Worm (Caenorhabditis elegans) whole organism, young adult: Measurements from ENCODE around the gene parp-2.

Experiments
- B0019.2 ChIP-seq: fragments of 200-800 bp; sonication (Bioruptor generic); conservative IDR thresholded peaks from 2 replicates; pipeline ENCODE4 v1.3.6; 2022; ENCODE audit warnings: missing genetic modification reagents, missing genetic modification characterization, missing compliant biosample characterization
- C06A6.2 ChIP-seq: fragments of 200-800 bp; sonication (Bioruptor generic); conservative IDR thresholded peaks from 2 replicates; pipeline ENCODE4 v1.3.6; 2022; ENCODE audit warnings: missing genetic modification characterization, missing compliant biosample characterization
- F33H1.4 ChIP-seq: fragments of 200-800 bp; sonication (Bioruptor generic); IDR thresholded peaks from 2 replicates; pipeline ENCODE4 v1.3.6; 2022; ENCODE audit warnings: missing genetic modification reagents, missing genetic modification characterization, missing compliant biosample characterization
- F39B2.1 ChIP-seq: fragments of 200-800 bp; sonication (Bioruptor generic); IDR thresholded peaks from 2 replicates; pipeline ENCODE4 v1.3.6; 2022; ENCODE audit warnings: missing genetic modification reagents, missing genetic modification characterization, missing compliant biosample characterization
- F49E8.2 ChIP-seq: sonication (generic microtip); optimal IDR thresholded peaks from 3 replicates; lab custom pipeline; 2017; ENCODE audit warnings: missing genetic modification characterization, mild to moderate bottlenecking, missing compliant biosample characterization, antibody characterized with exemption, moderate library complexity; ENCODE audit not compliant: insufficient read depth
- K12H6.12 ChIP-seq: fragments of 200-800 bp; sonication (Bioruptor generic); optimal IDR thresholded peaks from 2 replicates; lab custom pipeline; 2018; ENCODE audit warnings: mild to moderate bottlenecking, missing genetic modification characterization, missing compliant biosample characterization
- T26A5.8 ChIP-seq: sonication (generic microtip); optimal IDR thresholded peaks from 2 replicates; lab custom pipeline; 2016; ENCODE audit warnings: missing genetic modification characterization, missing compliant biosample characterization
- Y67H2A.10 ChIP-seq: fragments of 200-800 bp; sonication (Bioruptor generic); conservative IDR thresholded peaks from 2 replicates; pipeline ENCODE4 v1.3.6; 2022; ENCODE audit warnings: missing genetic modification reagents, missing genetic modification characterization, missing compliant biosample characterization
- Y79H2A.3 ChIP-seq: fragments of 200-800 bp; sonication (Bioruptor generic); conservative IDR thresholded peaks from 2 replicates; pipeline ENCODE4 v1.3.6; 2022; ENCODE audit warnings: missing genetic modification reagents, missing genetic modification characterization, missing compliant biosample characterization
- akir-1 ChIP-seq: fragments of 200-800 bp; sonication (Bioruptor generic); optimal IDR thresholded peaks from 2 replicates; lab custom pipeline; 2018; ENCODE audit warnings: mild to moderate bottlenecking, missing genetic modification characterization, moderate library complexity, missing compliant biosample characterization
- aptf-2 ChIP-seq: fragments of 200-800 bp; sonication (Bioruptor generic); conservative IDR thresholded peaks from 2 replicates; pipeline ENCODE4 v1.3.6; 2022; ENCODE audit warnings: missing genetic modification reagents, missing genetic modification characterization, missing compliant biosample characterization
- attf-5 ChIP-seq: fragments of 200-800 bp; sonication (Bioruptor generic); optimal IDR thresholded peaks from 2 replicates; lab custom pipeline; 2018; ENCODE audit warnings: mild to moderate bottlenecking, missing genetic modification characterization, missing compliant biosample characterization
- attf-6 ChIP-seq: fragments of 200-800 bp; sonication (Bioruptor generic); IDR thresholded peaks from 2 replicates; pipeline ENCODE4 v1.3.6; 2022; ENCODE audit warnings: missing genetic modification reagents, missing genetic modification characterization, missing compliant biosample characterization
- bed-1 ChIP-seq: fragments of 200-800 bp; sonication (Bioruptor generic); IDR thresholded peaks from 2 replicates; pipeline ENCODE4 v1.3.6; 2022; ENCODE audit warnings: missing genetic modification reagents, missing genetic modification characterization, missing compliant biosample characterization
- bed-2 ChIP-seq: fragments of 200-800 bp; sonication (Bioruptor generic); IDR thresholded peaks from 2 replicates; pipeline ENCODE4 v1.3.6; 2022; ENCODE audit warnings: missing genetic modification reagents, missing genetic modification characterization, missing compliant biosample characterization
- cebp-1 ChIP-seq, 2 experiments: fragments of 200-800 bp in 1 of 2; sonication (Bioruptor generic) in 1 of 2; sonication (generic microtip) in 1 of 2; IDR thresholded peaks in 1 of 2; optimal IDR thresholded peaks in 1 of 2; 2 replicates each; pipeline versions ENCODE4 v1.3.6 to Lab custom; 2017 to 2022; ENCODE audit warnings: missing compliant biosample characterization in 2 of 2, missing genetic modification characterization in 2 of 2, mild to moderate bottlenecking in 1 of 2, missing genetic modification reagents in 1 of 2, moderate library complexity in 1 of 2
- cebp-2 ChIP-seq: fragments of 200-800 bp; sonication (Bioruptor generic); IDR thresholded peaks from 2 replicates; pipeline ENCODE4 v1.3.6; 2022; ENCODE audit warnings: missing genetic modification characterization, missing compliant biosample characterization
- ceh-40 ChIP-seq: fragments of 200-800 bp; sonication (Bioruptor generic); IDR thresholded peaks from 2 replicates; pipeline ENCODE4 v1.3.6; 2022; ENCODE audit warnings: missing genetic modification characterization, missing compliant biosample characterization
- dox-1 ChIP-seq: fragments of 200-800 bp; sonication (Bioruptor generic); IDR thresholded peaks from 2 replicates; pipeline ENCODE4 v1.3.6; 2022; ENCODE audit warnings: missing genetic modification reagents, missing genetic modification characterization, missing compliant biosample characterization
- dpl-1 ChIP-seq: fragments of 150-350 bp; optimal IDR thresholded peaks from 2 replicates; lab custom pipeline; 2014; ENCODE audit warnings: missing biosample characterization, missing genetic modification reagents, missing genetic modification characterization
- efl-1 ChIP-seq: fragments of 150-350 bp; optimal IDR thresholded peaks from 2 replicates; lab custom pipeline; 2014; ENCODE audit warnings: missing biosample characterization, missing genetic modification reagents, missing genetic modification characterization
- ekl-4 ChIP-seq: fragments of 200-800 bp; sonication (Bioruptor generic); IDR thresholded peaks from 2 replicates; pipeline ENCODE4 v1.3.6; 2022; ENCODE audit warnings: missing genetic modification reagents, missing genetic modification characterization, missing compliant biosample characterization
- ets-4 ChIP-seq: fragments of 200-800 bp; sonication (Bioruptor generic); optimal IDR thresholded peaks from 2 replicates; lab custom pipeline; 2018; ENCODE audit warnings: mild to moderate bottlenecking, missing genetic modification characterization, missing compliant biosample characterization
- fkh-3 ChIP-seq: sonication (generic microtip); optimal IDR thresholded peaks from 2 replicates; lab custom pipeline; 2016; ENCODE audit warnings: mild to moderate bottlenecking, missing genetic modification characterization, missing compliant biosample characterization
- him-1 ChIP-seq: sonication (generic microtip); optimal IDR thresholded peaks from 2 replicates; lab custom pipeline; 2016; ENCODE audit warnings: missing genotype, missing genetic modification reagents, missing genetic modification characterization, missing compliant biosample characterization
- hmg-1.2 ChIP-seq: fragments of 200-800 bp; sonication (Bioruptor generic); IDR thresholded peaks from 2 replicates; pipeline ENCODE4 v1.3.6; 2022; ENCODE audit warnings: missing genetic modification reagents, missing genetic modification characterization, missing compliant biosample characterization
- hrde-1 ChIP-seq: sonication (generic microtip); optimal IDR thresholded peaks from 2 replicates; lab custom pipeline; 2016; ENCODE audit warnings: missing genetic modification characterization, mild to moderate bottlenecking, missing compliant biosample characterization, moderate library complexity, missing genotype, missing genetic modification reagents, borderline replicate concordance
- lag-1 ChIP-seq: fragments of 200-800 bp; sonication (Bioruptor generic); IDR thresholded peaks from 2 replicates; pipeline ENCODE4 v1.3.6; 2022; ENCODE audit warnings: missing genetic modification reagents, missing genetic modification characterization, missing compliant biosample characterization
- let-526 ChIP-seq: fragments of 200-800 bp; sonication (Bioruptor generic); IDR thresholded peaks from 2 replicates; pipeline ENCODE4 v1.3.6; 2022; ENCODE audit warnings: missing genetic modification reagents, missing genetic modification characterization, missing compliant biosample characterization
- lin-54 ChIP-seq: fragments of 200-800 bp; sonication (Bioruptor generic); optimal IDR thresholded peaks from 2 replicates; lab custom pipeline; 2018; ENCODE audit warnings: mild to moderate bottlenecking, missing genetic modification characterization, missing compliant biosample characterization
- madf-10 ChIP-seq: sonication (generic microtip); optimal IDR thresholded peaks from 2 replicates; lab custom pipeline; 2016; ENCODE audit warnings: mild to moderate bottlenecking, missing genetic modification characterization, missing compliant biosample characterization
- madf-3 ChIP-seq: fragments of 200-800 bp; sonication (Bioruptor generic); IDR thresholded peaks from 2 replicates; pipeline ENCODE4 v1.3.6; 2022; ENCODE audit warnings: missing genetic modification reagents, missing genetic modification characterization, missing compliant biosample characterization
- madf-8 ChIP-seq: fragments of 200-800 bp; sonication (Bioruptor generic); conservative IDR thresholded peaks from 2 replicates; pipeline ENCODE4 v1.3.6; 2022; ENCODE audit warnings: missing genetic modification reagents, missing genetic modification characterization, missing compliant biosample characterization
- mcd-1 ChIP-seq: fragments of 200-800 bp; sonication (Bioruptor generic); IDR thresholded peaks from 2 replicates; pipeline ENCODE4 v1.3.6; 2022; ENCODE audit warnings: missing genetic modification reagents, missing genetic modification characterization, missing compliant biosample characterization
- mel-28 ChIP-seq: sonication (generic microtip); optimal IDR thresholded peaks from 2 replicates; lab custom pipeline; 2016; ENCODE audit warnings: borderline replicate concordance, mild to moderate bottlenecking, missing genetic modification characterization, missing compliant biosample characterization
- mes-4 ChIP-seq: sonication (generic microtip); optimal IDR thresholded peaks from 2 replicates; lab custom pipeline; 2016; ENCODE audit warnings: missing genotype, missing genetic modification characterization, missing compliant biosample characterization
- nfyb-1 ChIP-seq: fragments of 200-800 bp; sonication (Bioruptor generic); IDR thresholded peaks from 2 replicates; pipeline ENCODE4 v1.3.6; 2022; ENCODE audit warnings: missing genetic modification reagents, missing genetic modification characterization, missing compliant biosample characterization
- nhr-179 ChIP-seq: sonication (generic microtip); optimal IDR thresholded peaks from 2 replicates; lab custom pipeline; 2016; ENCODE audit warnings: mild to moderate bottlenecking, missing genetic modification characterization, missing compliant biosample characterization
- nhr-90 ChIP-seq: sonication (generic microtip); optimal IDR thresholded peaks from 2 replicates; lab custom pipeline; 2016; ENCODE audit warnings: missing genotype, mild to moderate bottlenecking, missing genetic modification characterization, missing compliant biosample characterization
- pbrm-1 ChIP-seq: fragments of 200-800 bp; sonication (Bioruptor generic); IDR thresholded peaks from 2 replicates; pipeline ENCODE4 v1.3.6; 2022; ENCODE audit warnings: missing genetic modification reagents, missing genetic modification characterization, missing compliant biosample characterization
- rec-8 ChIP-seq, 2 experiments: sonication (generic microtip); optimal IDR thresholded peaks; 2 replicates each; lab custom pipeline; 2016; ENCODE audit warnings: mild to moderate bottlenecking in 2 of 2, missing genetic modification characterization in 2 of 2, missing genetic modification reagents in 2 of 2, missing genotype in 2 of 2, missing biosample characterization in 1 of 2, missing compliant biosample characterization in 1 of 2, moderate library complexity in 1 of 2
- rpc-1 ChIP-seq, 2 experiments: fragments of 150-350 bp in 1 of 2; sonication (generic microtip) in 1 of 2; optimal IDR thresholded peaks; 2 replicates each; lab custom pipeline; 2014 to 2018; ENCODE audit warnings: missing biosample characterization in 1 of 2, missing genetic modification characterization in 1 of 2, missing genetic modification reagents in 1 of 2, missing genotype in 1 of 2
- snpc-4 ChIP-seq, 5 experiments: fragments of 150-350 bp in 1 of 5; sonication (generic microtip) in 4 of 5; optimal IDR thresholded peaks; 2 replicates each; lab custom pipeline; 2014 to 2018; ENCODE audit warnings: missing genetic modification characterization in 5 of 5, missing biosample characterization in 3 of 5, antibody characterized with exemption in 2 of 5, mild to moderate bottlenecking in 2 of 5, missing compliant biosample characterization in 2 of 5, missing genotype in 2 of 5, moderate library complexity in 2 of 5, missing genetic modification reagents in 1 of 5
- tbp1 ChIP-seq: fragments of 200-800 bp; sonication (Bioruptor generic); optimal IDR thresholded peaks from 2 replicates; lab custom pipeline; 2018; ENCODE audit warnings: mild to moderate bottlenecking, missing genetic modification characterization, missing compliant biosample characterization
- tbx-9 ChIP-seq: sonication (generic microtip); optimal IDR thresholded peaks from 2 replicates; lab custom pipeline; 2016; ENCODE audit warnings: borderline replicate concordance, missing genetic modification characterization, inconsistent platforms, missing compliant biosample characterization
- ztf-18 ChIP-seq: sonication (generic microtip); optimal IDR thresholded peaks from 2 replicates; lab custom pipeline; 2016; ENCODE audit warnings: missing genotype, mild to moderate bottlenecking, missing genetic modification characterization, missing compliant biosample characterization
- ztf-3 ChIP-seq: fragments of 200-800 bp; sonication (Bioruptor generic); optimal IDR thresholded peaks from 2 replicates; lab custom pipeline; 2018; ENCODE audit warnings: mild to moderate bottlenecking, missing genetic modification characterization, missing compliant biosample characterization

Gene parp-2

DNA sequence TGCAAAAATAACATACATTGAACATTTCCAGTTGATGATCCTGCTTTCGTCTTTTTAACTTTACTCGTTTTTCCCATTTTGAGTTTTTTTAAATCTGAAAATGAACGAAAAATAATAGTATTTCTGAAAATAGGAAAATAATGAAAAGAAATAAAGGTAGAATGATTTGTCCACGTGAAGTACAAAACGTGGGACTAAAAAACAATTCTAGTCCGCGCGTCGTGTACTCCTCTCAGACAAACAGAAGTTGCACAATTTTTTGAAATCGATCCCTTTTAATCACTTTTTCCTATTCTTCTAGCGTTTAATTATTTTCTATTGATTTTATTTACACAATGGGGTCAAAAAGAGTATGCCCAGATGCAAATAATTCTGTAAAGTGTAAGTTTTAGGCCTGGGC is 1.8 kb upstream of the parp-2 start, which contains the start of the genes E02H1.1 and tag-124 (continued):
- 0 out of 2 replicates have a peak, but pooled peaks have one; percentile 31 for TF ChIP-seq attf-6 (GFP tag; lab: Robert Waterston, UW)
- no peak for TF ChIP-seq T26A5.8 (tag; lab: Kevin White, UChicago)
- peak; percentile 48 for TF ChIP-seq K12H6.12 (tag; lab: Kevin White, UChicago)
- TF ChIP-seq ekl-4 (GFP tag; lab: Robert Waterston, UW): no peak
- TF ChIP-seq pbrm-1 (GFP tag; lab: Robert Waterston, UW): no peak
- TF ChIP-seq hrde-1 (tag; lab: Kevin White, UChicago): no peak
- TF ChIP-seq dox-1: peak; percentile 37; the same call in 1 of the 2 replicates
- no peak for TF ChIP-seq cebp-1 (GFP tag; IDR thresholded peaks at IDR 0.05; lab: Robert Waterston, UW)
- peak; percentile 58 for TF ChIP-seq cebp-1 (tag; optimal IDR thresholded peaks at IDR 0.05; lab: Kevin White, UChicago)
- TF ChIP-seq madf-8 (GFP tag; lab: Robert Waterston, UW): peak; percentile 29; the same call in 1 of the 2 replicates
- TF ChIP-seq nfyb-1: no peak
- no peak for TF ChIP-seq nhr-179 (tag; lab: Kevin White, UChicago)
- 0 out of 2 replicates have a peak, but pooled peaks have one; percentile 34 for TF ChIP-seq bed-2 (GFP tag; lab: Robert Waterston, UW)
- no peak for TF ChIP-seq Y79H2A.3 (GFP tag; lab: Robert Waterston, UW)
- TF ChIP-seq F49E8.2 (tag; lab: Kevin White, UChicago): no peak
- TF ChIP-seq F33H1.4 (GFP tag; lab: Robert Waterston, UW): peak; percentile 57
- no peak for TF ChIP-seq B0019.2 (GFP tag; lab: Robert Waterston, UW)
- TF ChIP-seq C06A6.2 (GFP tag; lab: Robert Waterston, UW): no peak
- no peak for TF ChIP-seq attf-5 (GFP tag; lab: Kevin White, UChicago)
- TF ChIP-seq ceh-40: no peak
- TF ChIP-seq let-526 (GFP tag; lab: Robert Waterston, UW): no peak
- peak in 1 of 2 experiments; percentile 68 for TF ChIP-seq rec-8 (tag; optimal IDR thresholded peaks at IDR 0.05; lab: Kevin White, UChicago)
- TF ChIP-seq Y67H2A.10: no peak
- no peak for TF ChIP-seq rpc-1 (optimal IDR thresholded peaks at IDR 0.05; lab: Kevin White, UChicago)
- TF ChIP-seq rpc-1 (tag; optimal IDR thresholded peaks at IDR 0.05; lab: Kevin White, UChicago): no peak
- no peak for TF ChIP-seq bed-1
- 0 out of 2 replicates have a peak, but pooled peaks have one; percentile 49 for TF ChIP-seq madf-3 (GFP tag; lab: Robert Waterston, UW)
- TF ChIP-seq ztf-18: no peak
- TF ChIP-seq aptf-2: no peak
- TF ChIP-seq ztf-3 (GFP tag; lab: Kevin White, UChicago): no peak
- no peak for TF ChIP-seq fkh-3 (tag; lab: Kevin White, UChicago)
- TF ChIP-seq efl-1 (GFP tag; lab: Kevin White, UChicago): no peak
- TF ChIP-seq him-1 (tag; lab: Kevin White, UChicago): peak; percentile 40
- TF ChIP-seq tbx-9 (tag; lab: Kevin White, UChicago): no peak
- TF ChIP-seq mel-28 (tag; lab: Kevin White, UChicago): no peak
- no peak for TF ChIP-seq lag-1 (GFP tag; lab: Robert Waterston, UW)
- no peak for TF ChIP-seq cebp-2 (GFP tag; lab: Robert Waterston, UW)
- TF ChIP-seq snpc-4 (GFP tag; optimal IDR thresholded peaks at IDR 0.05; lab: Kevin White, UChicago): no peak
- peak in 2 of 4 experiments; percentile 22 to 29 for TF ChIP-seq snpc-4 (tag; optimal IDR thresholded peaks at IDR 0.05; lab: Kevin White, UChicago)
- TF ChIP-seq F39B2.1: no peak
- peak; percentile 21 for TF ChIP-seq tbp1
- TF ChIP-seq hmg-1.2: no peak
- TF ChIP-seq ets-4 (GFP tag; lab: Kevin White, UChicago): no peak
- peak; percentile 63; the same call in 1 of the 2 replicates for TF ChIP-seq mcd-1 (GFP tag; lab: Robert Waterston, UW)
- peak; percentile 32 for TF ChIP-seq madf-10
- TF ChIP-seq mes-4: no peak
- TF ChIP-seq lin-54 (GFP tag; lab: Kevin White, UChicago): peak; percentile 35
- no peak for TF ChIP-seq nhr-90 (tag; lab: Kevin White, UChicago)
- TF ChIP-seq dpl-1 (GFP tag; lab: Kevin White, UChicago): no peak
- peak; percentile 33 for TF ChIP-seq akir-1 (GFP tag; lab: Kevin White, UChicago)
